Fruit fly (Drosophila melanogaster) whole organism, pupa: ENCODE results near the gene GstO3.
A peak's percentile ranks its signal among the peaks of the same experiment; 100 is the strongest.

ENCODE experiments used
- CG10348 ChIP-seq: fragments of 200-800 bp; sonication (Bioruptor generic); IDR thresholded peaks from 2 replicates; pipeline ENCODE4 v1.3.6; 2022; ENCODE audit warnings: missing biosample characterization, missing genetic modification characterization
- CG12605 ChIP-seq: fragments of 200-800 bp; sonication (Bioruptor generic); IDR thresholded peaks from 2 replicates; pipeline ENCODE4 v1.3.6; 2022; ENCODE audit warnings: missing biosample characterization, missing genetic modification characterization
- CG13204 ChIP-seq: fragments of 200-800 bp; sonication (Bioruptor generic); optimal IDR thresholded peaks from 2 replicates; lab custom pipeline; 2018; ENCODE audit warnings: missing biosample characterization, mild to moderate bottlenecking, missing genetic modification characterization, moderate library complexity
- CG14655 ChIP-seq: fragments of 200-800 bp; sonication (Bioruptor generic); optimal IDR thresholded peaks from 3 replicates; lab custom pipeline; 2017; ENCODE audit warnings: mild to moderate bottlenecking, missing biosample characterization, missing genetic modification reagents, missing genetic modification characterization
- CG15710 ChIP-seq: fragments of 200-800 bp; sonication (Bioruptor generic); optimal IDR thresholded peaks from 2 replicates; lab custom pipeline; 2018; ENCODE audit warnings: missing biosample characterization, mild to moderate bottlenecking, missing genetic modification characterization, moderate library complexity
- CG17806 ChIP-seq: fragments of 200-800 bp; sonication (Bioruptor generic); optimal IDR thresholded peaks from 2 replicates; lab custom pipeline; 2018; ENCODE audit warnings: missing biosample characterization, mild to moderate bottlenecking, missing genetic modification characterization, moderate library complexity
- CG32121 ChIP-seq: fragments of 200-800 bp; sonication (Bioruptor generic); IDR thresholded peaks from 2 replicates; pipeline ENCODE4 v1.3.6; 2022; ENCODE audit warnings: missing biosample characterization, missing genetic modification characterization
- CG34367 ChIP-seq: fragments of 200-800 bp; sonication (Bioruptor generic); optimal IDR thresholded peaks from 2 replicates; lab custom pipeline; 2018; ENCODE audit warnings: missing biosample characterization, mild to moderate bottlenecking, missing genetic modification characterization
- CG4496 ChIP-seq: fragments of 200-800 bp; sonication (Bioruptor generic); IDR thresholded peaks from 3 replicates; pipeline ENCODE4 v1.3.6; 2022; ENCODE audit warnings: missing biosample characterization, missing genetic modification characterization
- CG8159 ChIP-seq: fragments of 200-800 bp; sonication (Bioruptor generic); optimal IDR thresholded peaks from 3 replicates; lab custom pipeline; 2018; ENCODE audit warnings: missing biosample characterization, mild to moderate bottlenecking, missing genetic modification characterization, moderate library complexity
- CG8301 ChIP-seq: fragments of 200-800 bp; sonication (Bioruptor generic); optimal IDR thresholded peaks from 2 replicates; lab custom pipeline; 2018; ENCODE audit warnings: missing biosample characterization, mild to moderate bottlenecking, missing genetic modification characterization
- CG9948 ChIP-seq: fragments of 200-800 bp; sonication (Bioruptor generic); optimal IDR thresholded peaks from 2 replicates; lab custom pipeline; 2018; ENCODE audit warnings: missing biosample characterization, mild to moderate bottlenecking, missing genetic modification characterization, moderate library complexity
- D1 ChIP-seq: fragments of 200-800 bp; sonication (Bioruptor generic); optimal IDR thresholded peaks from 2 replicates; lab custom pipeline; 2018; ENCODE audit warnings: missing biosample characterization, mild to moderate bottlenecking, missing genetic modification characterization, moderate library complexity
- EcR ChIP-seq: fragments of 200-800 bp; sonication (Bioruptor generic); optimal IDR thresholded peaks from 3 replicates; lab custom pipeline; 2019; ENCODE audit warnings: missing biosample characterization, missing genetic modification characterization, mild to moderate bottlenecking, moderate library complexity, missing genetic modification reagents
- Ets98B ChIP-seq: fragments of 200-800 bp; sonication (Bioruptor generic); IDR thresholded peaks from 2 replicates; pipeline ENCODE4 v1.3.6; 2022; ENCODE audit warnings: missing biosample characterization, missing genetic modification characterization
- Pif1A ChIP-seq: fragments of 200-800 bp; sonication (Bioruptor generic); optimal IDR thresholded peaks from 3 replicates; lab custom pipeline; 2016; ENCODE audit warnings: missing biosample characterization, missing genetic modification characterization
- Pif1B ChIP-seq: fragments of 200-800 bp; sonication (Bioruptor generic); optimal IDR thresholded peaks from 3 replicates; lab custom pipeline; 2016; ENCODE audit warnings: missing biosample characterization, missing genetic modification characterization
- Snoo ChIP-seq: fragments of 200-800 bp; sonication (Bioruptor generic); optimal IDR thresholded peaks from 3 replicates; lab custom pipeline; 2017; ENCODE audit warnings: missing biosample characterization, mild to moderate bottlenecking, missing genetic modification characterization, inconsistent platforms
- fd96Ca ChIP-seq: fragments of 200-800 bp; sonication (Bioruptor generic); IDR thresholded peaks from 3 replicates; pipeline ENCODE4 v1.3.6; 2022; ENCODE audit warnings: missing biosample characterization, missing genetic modification characterization
- gl ChIP-seq: fragments of 200-800 bp; sonication (Bioruptor generic); optimal IDR thresholded peaks from 2 replicates; lab custom pipeline; 2018; ENCODE audit warnings: missing biosample characterization, mild to moderate bottlenecking, missing genetic modification characterization
- rn ChIP-seq: fragments of 200-800 bp; sonication (Bioruptor generic); IDR thresholded peaks from 2 replicates; pipeline ENCODE4 v1.3.6; 2022; ENCODE audit warnings: missing biosample characterization, missing genetic modification characterization

GstO3 gene

dm6 chr3L:8547104-8547523, 28.4 kb downstream of the GstO3 start:
- TF ChIP-seq fd96Ca (GFP tag; lab: Robert Waterston, UW) (peak; percentile 74), D1 (no peak), CG8159 (tag; lab: Kevin White, UChicago) (peak; percentile 49), CG4496 (GFP tag; lab: Robert Waterston, UW) (peak; percentile 77), rn (GFP tag; lab: Robert Waterston, UW) (0 out of 2 replicates have a peak, but pooled peaks have one; percentile 39), CG32121 (GFP tag; lab: Robert Waterston, UW) (peak; percentile 82), CG17806 (tag; lab: Kevin White, UChicago) (peak; percentile 61), CG13204 (GFP tag; lab: Kevin White, UChicago) (no peak), Pif1B (GFP tag; lab: Kevin White, UChicago) (no peak), CG8301 (peak; percentile 68), Snoo (no peak), CG12605 (GFP tag; lab: Robert Waterston, UW) (0 out of 2 replicates have a peak, but pooled peaks have one; percentile 21), CG9948 (tag; lab: Kevin White, UChicago) (peak; percentile 65), EcR (GFP tag; lab: Kevin White, UChicago) (no peak), gl (tag; lab: Kevin White, UChicago) (no peak), CG14655 (GFP tag; lab: Kevin White, UChicago) (peak; percentile 74), CG15710 (tag; lab: Kevin White, UChicago) (peak; percentile 47), CG34367 (peak; percentile 17), CG10348 (no peak), Pif1A (GFP tag; lab: Kevin White, UChicago) (peak; percentile 58), Ets98B (peak; percentile 74)

- TF ChIP-seq Pif1B (GFP tag; lab: Kevin White, UChicago) (peak; percentile 41), CG34367 (peak; percentile 29), fd96Ca (GFP tag; lab: Robert Waterston, UW) (peak; percentile 62; the same call in 2 of the 3 replicates), CG8301 (peak; percentile 56), CG9948 (tag; lab: Kevin White, UChicago) (peak; percentile 64), CG10348 (no peak), CG4496 (GFP tag; lab: Robert Waterston, UW) (peak; percentile 78), Ets98B (peak; percentile 58), rn (GFP tag; lab: Robert Waterston, UW) (no peak), CG12605 (GFP tag; lab: Robert Waterston, UW) (no peak), CG13204 (GFP tag; lab: Kevin White, UChicago) (no peak), CG17806 (tag; lab: Kevin White, UChicago) (peak; percentile 47), CG32121 (GFP tag; lab: Robert Waterston, UW) (peak; percentile 60; the same call in 1 of the 2 replicates), Snoo (no peak), CG8159 (tag; lab: Kevin White, UChicago) (peak; percentile 73), CG15710 (tag; lab: Kevin White, UChicago) (peak; percentile 66), Pif1A (GFP tag; lab: Kevin White, UChicago) (peak; percentile 43), EcR (GFP tag; lab: Kevin White, UChicago) (no peak), CG14655 (GFP tag; lab: Kevin White, UChicago) (peak; percentile 68)
Observed at dm6 chr3L:8549183-8549890, 30.7 kb downstream of the GstO3 start.

DNA sequence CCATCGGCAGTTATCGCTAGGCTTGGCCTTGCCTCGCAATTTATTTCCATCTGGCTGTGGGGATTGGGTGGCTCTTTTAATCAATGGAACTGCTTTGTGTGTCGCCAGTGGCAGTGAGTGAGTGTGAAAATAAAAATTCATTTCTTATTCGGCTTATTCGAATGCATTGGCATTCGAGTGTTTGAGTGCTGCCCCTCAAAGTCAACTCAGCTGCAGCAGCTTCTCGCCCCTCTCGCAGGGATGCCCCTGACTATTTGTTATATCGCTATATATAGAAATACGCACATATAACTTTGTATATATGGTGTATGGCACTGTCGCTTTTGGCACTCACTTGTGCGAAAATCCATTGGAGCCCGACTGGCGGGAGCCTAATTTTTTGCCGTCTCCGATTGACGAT, 32.2 kb downstream of the GstO3 start:
- TF ChIP-seq D1 (no peak), CG14655 (GFP tag; lab: Kevin White, UChicago) (peak; percentile 5), CG12605 (GFP tag; lab: Robert Waterston, UW) (no peak), Pif1A (GFP tag; lab: Kevin White, UChicago) (no peak), CG9948 (tag; lab: Kevin White, UChicago) (no peak), gl (tag; lab: Kevin White, UChicago) (no peak), fd96Ca (GFP tag; lab: Robert Waterston, UW) (peak; percentile 64), CG8301 (no peak), CG10348 (no peak), CG17806 (tag; lab: Kevin White, UChicago) (no peak), CG13204 (GFP tag; lab: Kevin White, UChicago) (no peak), CG4496 (GFP tag; lab: Robert Waterston, UW) (0 out of 3 replicates have a peak, but pooled peaks have one; percentile 30), CG15710 (tag; lab: Kevin White, UChicago) (no peak), EcR (GFP tag; lab: Kevin White, UChicago) (peak; percentile 43), CG34367 (no peak), Snoo (no peak), Ets98B (peak; percentile 57), CG8159 (tag; lab: Kevin White, UChicago) (no peak), CG32121 (GFP tag; lab: Robert Waterston, UW) (peak; percentile 55), rn (GFP tag; lab: Robert Waterston, UW) (no peak), Pif1B (GFP tag; lab: Kevin White, UChicago) (no peak)

- no peak for TF ChIP-seq gl (tag; lab: Kevin White, UChicago)
- peak; percentile 47; the same call in 1 of the 2 replicates for TF ChIP-seq CG32121 (GFP tag; lab: Robert Waterston, UW)
- no peak for TF ChIP-seq fd96Ca (GFP tag; lab: Robert Waterston, UW)
- TF ChIP-seq, all 21 proteins: peak for 1
Observed at dm6 chr3L:8553125-8553524, 34.4 kb downstream of the GstO3 start.

dm6 chr3L:8554024-8554642, 35.4 kb downstream of the GstO3 start:
- TF ChIP-seq Ets98B (no peak), Pif1B (GFP tag; lab: Kevin White, UChicago) (no peak), CG14655 (GFP tag; lab: Kevin White, UChicago) (no peak), D1 (no peak), Pif1A (GFP tag; lab: Kevin White, UChicago) (no peak), CG34367 (no peak), Snoo (no peak), CG12605 (GFP tag; lab: Robert Waterston, UW) (no peak), CG8159 (tag; lab: Kevin White, UChicago) (no peak), fd96Ca (GFP tag; lab: Robert Waterston, UW) (no peak), CG17806 (tag; lab: Kevin White, UChicago) (no peak), EcR (GFP tag; lab: Kevin White, UChicago) (peak; percentile 83), CG15710 (tag; lab: Kevin White, UChicago) (no peak), CG32121 (GFP tag; lab: Robert Waterston, UW) (no peak), CG4496 (GFP tag; lab: Robert Waterston, UW) (0 out of 3 replicates have a peak, but pooled peaks have one; percentile 48), rn (GFP tag; lab: Robert Waterston, UW) (no peak)
